Fruit fly (Drosophila melanogaster): ENCODE results near the gene Ubc6.

DNA sequence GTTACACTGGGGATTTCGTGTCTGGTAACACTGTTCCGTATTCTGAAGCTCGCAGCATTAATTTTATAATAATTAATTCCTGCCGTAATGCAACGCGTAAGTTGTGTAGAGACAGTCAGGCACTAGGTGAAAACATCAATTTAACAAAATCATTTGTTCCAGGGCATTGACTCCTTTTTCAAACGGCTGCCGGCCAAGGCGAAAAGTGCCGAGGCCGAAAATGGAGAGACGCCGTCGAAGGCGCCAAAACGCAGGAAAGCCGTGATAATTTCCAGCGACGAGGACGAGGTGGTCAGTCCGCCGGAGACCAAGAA, 45.9 kb downstream of the Ubc6 start:
- no peak for TF ChIP-seq CTCF (optimal IDR thresholded peaks at IDR 0.05)
- no peak for TF ChIP-seq CG8478 (optimal IDR thresholded peaks at IDR 0.05)
